Fruit fly (Drosophila melanogaster): ENCODE measurements around the gene Unc-115b.

DNA sequence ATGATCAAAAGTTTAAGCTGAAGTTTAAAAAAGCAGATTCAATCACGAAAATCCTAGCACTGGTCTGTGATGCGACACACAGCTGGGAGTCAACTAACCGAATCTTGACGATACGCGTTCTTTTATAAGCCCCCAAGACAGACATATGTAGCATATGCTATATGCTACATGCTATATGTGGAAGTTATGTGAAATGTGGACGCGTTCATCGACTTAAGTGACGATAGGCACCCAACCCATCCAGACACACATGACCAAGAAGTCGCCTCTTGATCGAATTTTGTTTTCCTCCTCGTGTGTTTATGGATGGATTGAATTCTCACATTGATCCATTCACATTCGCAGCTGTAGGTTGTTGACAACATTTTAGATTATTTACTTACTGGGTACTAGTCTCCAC is 40.6 kb upstream of the Unc-115b start, which contains the start of gene alphaTub85E:
- TF ChIP-seq CG13204 (GFP tag; optimal IDR thresholded peaks at IDR 0.05) (no peak), CG14655 (GFP tag; optimal IDR thresholded peaks at IDR 0.05) (no peak), CG8301 (tag; optimal IDR thresholded peaks at IDR 0.05) (no peak), Pif1B (GFP tag; optimal IDR thresholded peaks at IDR 0.05) (no peak), CG17806 (tag; optimal IDR thresholded peaks at IDR 0.05) (no peak), Pif1A (GFP tag; optimal IDR thresholded peaks at IDR 0.05) (no peak), CG12605 (GFP tag; IDR thresholded peaks at IDR 0.05) (no peak)
